Fruit fly (Drosophila melanogaster): ENCODE data around the gene alphaTub85E.

alphaTub85E gene

DNA sequence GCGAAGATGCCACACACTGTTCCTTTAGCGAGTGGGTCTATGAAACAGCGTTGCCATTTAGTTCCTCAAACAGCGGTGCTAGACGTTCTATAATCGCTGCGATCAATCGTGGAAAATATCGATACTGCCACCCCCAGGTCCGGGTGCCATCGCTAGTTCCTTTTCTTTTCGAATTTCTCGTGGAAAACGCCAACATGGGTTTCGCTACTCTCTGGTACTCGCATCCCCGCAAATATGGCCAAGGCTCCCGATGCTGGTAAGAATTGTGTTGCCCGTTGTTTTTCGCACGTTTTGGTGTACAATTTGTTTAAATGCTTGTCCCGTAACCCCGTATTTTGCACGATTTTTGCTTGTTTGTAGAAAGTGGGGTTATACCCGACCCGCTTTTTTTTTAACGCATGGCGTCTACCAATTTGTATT, 44.9 kb upstream of the alphaTub85E start, which contains the start of gene RpS29 (continued):
- TF ChIP-seq BtbVII (GFP tag; optimal IDR thresholded peaks at IDR 0.05) (peak; percentile 78), sisA (GFP tag; IDR thresholded peaks at IDR 0.05) (peak; percentile 74), prd (optimal IDR thresholded peaks at IDR 0.05) (no peak), prd (GFP tag; IDR thresholded peaks at IDR 0.05) (peak; percentile 76), Hr51 (GFP tag; optimal IDR thresholded peaks at IDR 0.05) (peak; percentile 50 to 85), HLH3B (GFP tag; IDR thresholded peaks at IDR 0.05) (peak; percentile 73), otp (GFP tag; IDR thresholded peaks at IDR 0.05) (peak; percentile 66; the same call in 2 of the 3 replicates), dimm (GFP tag; IDR thresholded peaks at IDR 0.05) (no peak), sd (tag; optimal IDR thresholded peaks at IDR 0.05) (peak; percentile 44), pfk (GFP tag; optimal IDR thresholded peaks at IDR 0.05) (peak; percentile 77), abd-A (tag; optimal IDR thresholded peaks at IDR 0.05) (no peak), CG32532 (GFP tag; IDR thresholded peaks at IDR 0.05) (peak; percentile 89), CG17912 (GFP tag; optimal IDR thresholded peaks at IDR 0.05) (peak; percentile 88), CG12769 (tag; optimal IDR thresholded peaks at IDR 0.05) (peak; percentile 89), Doc3 (GFP tag; IDR thresholded peaks at IDR 0.05; ENCODE audit: partially characterized antibody) (peak; percentile 85), Dip3 (GFP tag; optimal IDR thresholded peaks at IDR 0.05) (peak; percentile 72), CG34376 (GFP tag; optimal IDR thresholded peaks at IDR 0.05) (peak; percentile 92), CG30020 (tag; optimal IDR thresholded peaks at IDR 0.05) (peak; percentile 44), wor (GFP tag; IDR thresholded peaks at IDR 0.05) (no peak), CG11398 (GFP tag; optimal IDR thresholded peaks at IDR 0.05) (peak; percentile 65), GATAe (GFP tag; conservative IDR thresholded peaks at IDR 0.05) (no peak; the same call in 1 of the 2 replicates), mld (GFP tag; IDR thresholded peaks at IDR 0.05; ENCODE audit: partially characterized antibody) (peak; percentile 81), MESR4 (GFP tag; optimal IDR thresholded peaks at IDR 0.05) (peak; percentile 99), zen (tag; optimal IDR thresholded peaks at IDR 0.05) (peak; percentile 39), CG2712 (tag; optimal IDR thresholded peaks at IDR 0.05) (peak; percentile 73), peb (GFP tag; IDR thresholded peaks at IDR 0.05) (0 out of 2 replicates have a peak, but pooled peaks have one; percentile 17), E2f1 (GFP tag; IDR thresholded peaks at IDR 0.05) (peak; percentile 60), row (GFP tag; IDR thresholded peaks at IDR 0.05) (peak; percentile 75), knrl (GFP tag; IDR thresholded peaks at IDR 0.05; ENCODE audit: partially characterized antibody) (peak; percentile 95), CG8359 (GFP tag; optimal IDR thresholded peaks at IDR 0.05; ENCODE audit: borderline replicate concordance) (no peak), nerfin-1 (tag; optimal IDR thresholded peaks at IDR 0.05) (peak; percentile 75), HLH54F (GFP tag; optimal IDR thresholded peaks at IDR 0.05) (peak; percentile 87), dpn (GFP tag; optimal IDR thresholded peaks at IDR 0.05) (peak; percentile 86 to 90), pnt (GFP tag; optimal IDR thresholded peaks at IDR 0.05) (peak; percentile 73), sug (tag; optimal IDR thresholded peaks at IDR 0.05) (peak; percentile 89), tna (GFP tag; IDR thresholded peaks at IDR 0.05; ENCODE audit: partially characterized antibody) (peak; percentile 86), fru (optimal IDR thresholded peaks at IDR 0.05) (no peak), ERR (GFP tag; optimal IDR thresholded peaks at IDR 0.05) (peak; percentile 85), CG6791 (GFP tag; IDR thresholded peaks at IDR 0.05; ENCODE audit: partially characterized antibody) (peak; percentile 97), pum (GFP tag; optimal IDR thresholded peaks at IDR 0.05) (peak; percentile 81), lbe (GFP tag; optimal IDR thresholded peaks at IDR 0.05) (peak; percentile 58), dmrt99B (tag; optimal IDR thresholded peaks at IDR 0.05) (peak; percentile 44), Nf-YA (GFP tag; IDR thresholded peaks at IDR 0.05) (peak; percentile 59), Neu2 (GFP tag; optimal IDR thresholded peaks at IDR 0.05; ENCODE audit: borderline replicate concordance) (peak; percentile 56), pb (GFP tag; optimal IDR thresholded peaks at IDR 0.05) (peak; percentile 78), tll (GFP tag; optimal IDR thresholded peaks at IDR 0.05) (no peak), CG12299 (tag; optimal IDR thresholded peaks at IDR 0.05) (peak; percentile 66), sim (GFP tag; IDR thresholded peaks at IDR 0.05) (no peak), CG13894 (tag; optimal IDR thresholded peaks at IDR 0.05) (peak; percentile 91), cg (GFP tag; optimal IDR thresholded peaks at IDR 0.05) (no peak)

Measured in whole organism, embryonic.